Fruit fly (Drosophila melanogaster): ENCODE measurements around the gene mnd.

dm6 chr3L:15010601-15011000 is 25.7 kb downstream of the mnd start:
- TF ChIP-seq CG10348 (GFP tag; IDR thresholded peaks at IDR 0.05), result no peak
- no peak for TF ChIP-seq fd96Ca (GFP tag; IDR thresholded peaks at IDR 0.05)
- no peak for TF ChIP-seq CG8159 (tag; optimal IDR thresholded peaks at IDR 0.05)
- no peak for TF ChIP-seq CG13204 (GFP tag; optimal IDR thresholded peaks at IDR 0.05)
- no peak for TF ChIP-seq rn (GFP tag; IDR thresholded peaks at IDR 0.05)
- no peak for TF ChIP-seq CG15710 (tag; optimal IDR thresholded peaks at IDR 0.05)
- no peak for TF ChIP-seq CG14655 (GFP tag; optimal IDR thresholded peaks at IDR 0.05)
- no peak for TF ChIP-seq CG8301 (tag; optimal IDR thresholded peaks at IDR 0.05)
